Fruit fly (Drosophila melanogaster) whole organism, pupa: ENCODE measurements around the gene CG15480.

Experiments
- CG9948 ChIP-seq: fragments of 200-800 bp; sonication (Bioruptor generic); optimal IDR thresholded peaks from 2 replicates; lab custom pipeline; 2018; ENCODE audit warnings: missing biosample characterization, mild to moderate bottlenecking, missing genetic modification characterization, moderate library complexity
- D1 ChIP-seq: fragments of 200-800 bp; sonication (Bioruptor generic); optimal IDR thresholded peaks from 2 replicates; lab custom pipeline; 2018; ENCODE audit warnings: missing biosample characterization, mild to moderate bottlenecking, missing genetic modification characterization, moderate library complexity
- Pif1B ChIP-seq: fragments of 200-800 bp; sonication (Bioruptor generic); optimal IDR thresholded peaks from 3 replicates; lab custom pipeline; 2016; ENCODE audit warnings: missing biosample characterization, missing genetic modification characterization

DNA sequence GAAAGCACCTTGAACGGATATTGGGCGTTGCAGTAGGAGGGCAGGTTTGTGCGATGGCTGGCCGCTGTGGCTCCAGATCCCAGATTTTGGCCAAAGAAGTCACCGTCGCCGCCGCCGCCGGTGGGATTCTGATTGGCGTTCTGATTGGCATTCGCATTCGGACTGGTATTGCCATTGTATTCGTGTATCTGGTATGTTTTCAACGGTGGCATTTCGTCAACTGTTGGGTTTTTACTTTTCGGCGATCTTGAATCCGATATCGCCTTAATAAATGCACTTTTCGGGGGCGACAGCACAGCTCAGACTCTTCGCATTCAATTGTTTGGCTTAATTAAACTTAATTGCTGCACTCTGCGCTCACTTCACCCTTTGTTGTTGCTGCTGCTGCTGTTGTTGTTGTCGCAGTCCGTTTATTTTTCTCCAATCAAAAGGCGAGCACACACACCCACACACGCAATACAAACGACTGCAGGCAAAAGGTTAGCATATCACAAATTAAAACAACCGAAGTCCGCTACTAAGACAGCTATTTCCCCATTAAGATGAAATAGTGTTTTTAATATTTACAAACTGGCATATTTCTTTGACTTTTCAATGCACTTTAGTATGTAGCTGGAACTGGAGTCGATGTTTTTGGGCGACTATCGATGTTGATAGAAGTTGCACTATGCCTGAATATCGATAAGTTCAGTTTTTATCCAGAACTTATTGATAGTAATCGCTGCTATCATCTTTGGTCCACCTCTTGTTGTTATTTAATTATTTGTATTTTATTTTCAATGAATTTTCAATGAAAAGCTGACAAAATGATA is 5.6 kb downstream of the CG15480 start, which contains the start of the genes CG9426 and mRF1:
- TF ChIP-seq Pif1B (GFP tag; lab: Kevin White, UChicago) (no peak), D1 (tag; lab: Kevin White, UChicago) (no peak), CG9948 (tag; lab: Kevin White, UChicago) (no peak)
